Fruit fly (Drosophila melanogaster) whole organism, embryonic: Measurements from ENCODE around the gene CG13837.

Source experiments
- Ada2b ChIP-seq: fragments of 200-800 bp; sonication (Bioruptor generic); IDR thresholded peaks from 2 replicates; pipeline ENCODE4 v1.3.6; 2022; ENCODE audit warnings: missing biosample characterization, missing genetic modification characterization
- Atf-2 ChIP-seq: fragments of 200-800 bp; sonication (Bioruptor generic); optimal IDR thresholded peaks from 2 replicates; lab custom pipeline; 2016; ENCODE audit warnings: missing biosample characterization, missing genetic modification characterization
- Bgb ChIP-seq: fragments of 200-800 bp; sonication (Bioruptor generic); IDR thresholded peaks from 2 replicates; pipeline ENCODE4 v1.3.6; 2022; ENCODE audit warnings: missing biosample characterization, missing genetic modification characterization; ENCODE audit not compliant: partially characterized antibody
- CG10431 ChIP-seq: fragments of 200-800 bp; sonication (Bioruptor generic); optimal IDR thresholded peaks from 3 replicates; lab custom pipeline; 2018; ENCODE audit warnings: missing biosample characterization, mild to moderate bottlenecking, missing genetic modification characterization
- CG10565 ChIP-seq: fragments of 200-800 bp; sonication (Bioruptor generic); optimal IDR thresholded peaks from 3 replicates; lab custom pipeline; 2016; ENCODE audit warnings: missing biosample characterization, mild to moderate bottlenecking, missing genetic modification characterization
- CG12236 ChIP-seq: fragments of 200-800 bp; sonication (Bioruptor generic); optimal IDR thresholded peaks from 2 replicates; lab custom pipeline; 2016; ENCODE audit warnings: missing biosample characterization, missing genetic modification characterization
- CG14014 ChIP-seq: fragments of 200-800 bp; sonication (Bioruptor generic); IDR thresholded peaks from 2 replicates; pipeline ENCODE4 v1.3.6; 2022; ENCODE audit warnings: missing biosample characterization, missing genetic modification characterization
- CG34422 ChIP-seq: fragments of 200-800 bp; sonication (Bioruptor generic); IDR thresholded peaks from 3 replicates; pipeline ENCODE4 v1.3.6; 2022; ENCODE audit warnings: missing biosample characterization, missing genetic modification characterization
- CG4404 ChIP-seq: fragments of 200-800 bp; sonication (Bioruptor generic); IDR thresholded peaks from 2 replicates; pipeline ENCODE4 v1.3.6; 2022; ENCODE audit warnings: missing biosample characterization, missing genetic modification characterization
- CG5953 ChIP-seq: fragments of 200-800 bp; sonication (Bioruptor generic); IDR thresholded peaks from 2 replicates; pipeline ENCODE4 v1.3.6; 2022; ENCODE audit warnings: missing biosample characterization, missing genetic modification characterization
- CG6683 ChIP-seq: fragments of 200-800 bp; sonication (Bioruptor generic); optimal IDR thresholded peaks from 2 replicates; lab custom pipeline; 2017; ENCODE audit warnings: missing biosample characterization, mild to moderate bottlenecking, missing genetic modification characterization, missing genetic modification reagents
- CG6689 ChIP-seq: fragments of 200-800 bp; sonication (Bioruptor generic); IDR thresholded peaks from 2 replicates; pipeline ENCODE4 v1.3.6; 2022; ENCODE audit warnings: missing biosample characterization, missing genetic modification characterization
- CG7963 ChIP-seq: fragments of 200-800 bp; sonication (Bioruptor generic); IDR thresholded peaks from 3 replicates; pipeline ENCODE4 v1.3.6; 2022; ENCODE audit warnings: missing biosample characterization, missing genetic modification characterization; ENCODE audit not compliant: partially characterized antibody
- CG7987 ChIP-seq: fragments of 200-800 bp; sonication (Bioruptor generic); optimal IDR thresholded peaks from 2 replicates; lab custom pipeline; 2018; ENCODE audit warnings: missing biosample characterization, mild to moderate bottlenecking, missing genetic modification characterization, moderate library complexity
- CG8478 ChIP-seq: fragments of >200 bp; optimal IDR thresholded peaks from 2 replicates; lab custom pipeline; 2018
- CG9215 ChIP-seq: fragments of 200-800 bp; sonication (Bioruptor generic); IDR thresholded peaks from 2 replicates; pipeline ENCODE4 v1.3.6; 2022; ENCODE audit warnings: missing biosample characterization, missing genetic modification characterization
- CG9932 ChIP-seq: fragments of 200-800 bp; sonication (Bioruptor generic); IDR thresholded peaks from 2 replicates; pipeline ENCODE4 v1.3.6; 2022; ENCODE audit warnings: missing biosample characterization, missing genetic modification characterization
- CkIIα-i1 ChIP-seq: fragments of 200-800 bp; sonication (Bioruptor generic); IDR thresholded peaks from 2 replicates; pipeline ENCODE4 v1.3.6; 2022; ENCODE audit warnings: missing biosample characterization, missing genetic modification characterization
- Dbx ChIP-seq: fragments of 200-800 bp; sonication (Bioruptor generic); IDR thresholded peaks from 3 replicates; pipeline ENCODE4 v1.3.6; 2022; ENCODE audit warnings: missing biosample characterization, missing genetic modification characterization
- E2f1 ChIP-seq: fragments of 200-800 bp; sonication (Bioruptor generic); IDR thresholded peaks from 2 replicates; pipeline ENCODE4 v1.3.6; 2022; ENCODE audit warnings: missing biosample characterization, missing genetic modification characterization
- E2f2 ChIP-seq: fragments of 200-800 bp; sonication (Bioruptor generic); IDR thresholded peaks from 2 replicates; pipeline ENCODE4 v1.3.6; 2022; ENCODE audit warnings: missing biosample characterization, missing genetic modification characterization
- HmgZ ChIP-seq: fragments of 200-800 bp; sonication (Bioruptor generic); optimal IDR thresholded peaks from 2 replicates; lab custom pipeline; 2018; ENCODE audit warnings: missing biosample characterization, mild to moderate bottlenecking, missing genetic modification characterization
- MBD-R2 ChIP-seq: fragments of 200-800 bp; sonication (Bioruptor generic); IDR thresholded peaks from 2 replicates; pipeline ENCODE4 v1.3.6; 2022; ENCODE audit warnings: missing biosample characterization, missing genetic modification characterization
- Max ChIP-seq: fragments of 200-800 bp; sonication (Bioruptor generic); optimal IDR thresholded peaks from 2 replicates; lab custom pipeline; 2016; ENCODE audit warnings: missing biosample characterization, mild to moderate bottlenecking, missing genetic modification characterization
- Mes4 ChIP-seq: fragments of 200-800 bp; sonication (Bioruptor generic); optimal IDR thresholded peaks from 2 replicates; lab custom pipeline; 2016; ENCODE audit warnings: missing biosample characterization, missing genetic modification characterization
- Nf-YA ChIP-seq: fragments of 200-800 bp; sonication (Bioruptor generic); IDR thresholded peaks from 2 replicates; pipeline ENCODE4 v1.3.6; 2022; ENCODE audit warnings: missing biosample characterization, missing genetic modification characterization
- Rfx ChIP-seq: fragments of 200-800 bp; sonication (Bioruptor generic); IDR thresholded peaks from 2 replicates; pipeline ENCODE4 v1.3.6; 2022; ENCODE audit warnings: missing biosample characterization, missing genetic modification characterization
- Tbp ChIP-seq: fragments of >200 bp; optimal IDR thresholded peaks from 2 replicates; lab custom pipeline; 2018; ENCODE audit warnings: missing biosample characterization, missing genetic modification characterization
- Xrp1 ChIP-seq: fragments of 200-800 bp; sonication (Bioruptor generic); IDR thresholded peaks from 2 replicates; pipeline ENCODE4 v1.3.6; 2022; ENCODE audit warnings: missing biosample characterization, missing genetic modification characterization
- amos ChIP-seq: fragments of 200-800 bp; sonication (Bioruptor generic); IDR thresholded peaks from 2 replicates; pipeline ENCODE4 v1.3.6; 2022; ENCODE audit warnings: missing biosample characterization, missing genetic modification characterization; ENCODE audit not compliant: partially characterized antibody
- aop ChIP-seq: fragments of 200-800 bp; sonication (Bioruptor generic); IDR thresholded peaks from 2 replicates; pipeline ENCODE4 v1.3.6; 2022; ENCODE audit warnings: missing biosample characterization, missing genetic modification characterization
- ara ChIP-seq: fragments of 200-800 bp; sonication (Bioruptor generic); IDR thresholded peaks from 2 replicates; pipeline ENCODE4 v1.3.6; 2022; ENCODE audit warnings: missing biosample characterization, missing genetic modification characterization
- az2 ChIP-seq: fragments of 200-800 bp; sonication (Bioruptor generic); optimal IDR thresholded peaks from 3 replicates; lab custom pipeline; 2016; ENCODE audit warnings: missing biosample characterization, missing genetic modification characterization
- bigmax ChIP-seq: fragments of 200-800 bp; sonication (Bioruptor generic); optimal IDR thresholded peaks from 2 replicates; lab custom pipeline; 2018; ENCODE audit warnings: missing biosample characterization, mild to moderate bottlenecking, missing genetic modification characterization
- bowl ChIP-seq: fragments of 200-800 bp; sonication (Bioruptor generic); IDR thresholded peaks from 2 replicates; pipeline ENCODE4 v1.3.6; 2022; ENCODE audit warnings: missing biosample characterization, missing genetic modification characterization
- bsh ChIP-seq, 2 experiments: fragments of 200-800 bp; sonication (Bioruptor generic); optimal IDR thresholded peaks; 2 replicates each; lab custom pipeline; 2017 to 2018; ENCODE audit warnings: mild to moderate bottlenecking in 2 of 2, missing biosample characterization in 2 of 2, missing genetic modification characterization in 2 of 2, moderate library complexity in 1 of 2
- fd64A ChIP-seq: fragments of 200-800 bp; sonication (Bioruptor generic); optimal IDR thresholded peaks from 3 replicates; lab custom pipeline; 2018; ENCODE audit warnings: missing biosample characterization, mild to moderate bottlenecking, missing genetic modification characterization
- gsb ChIP-seq: fragments of 200-800 bp; sonication (Bioruptor generic); IDR thresholded peaks from 2 replicates; pipeline ENCODE4 v1.3.6; 2022; ENCODE audit warnings: missing biosample characterization, missing genetic modification characterization
- h ChIP-seq: fragments of >200 bp; optimal IDR thresholded peaks from 2 replicates; lab custom pipeline; 2017
- inv ChIP-seq: fragments of 200-800 bp; sonication (Bioruptor generic); IDR thresholded peaks from 2 replicates; pipeline ENCODE4 v1.3.6; 2022; ENCODE audit warnings: missing biosample characterization, missing genetic modification characterization; ENCODE audit not compliant: partially characterized antibody
- jigr1 ChIP-seq: fragments of 200-800 bp; sonication (Bioruptor generic); IDR thresholded peaks from 3 replicates; pipeline ENCODE4 v1.3.6; 2022; ENCODE audit warnings: missing biosample characterization, missing genetic modification characterization
- kni ChIP-seq: fragments of 200-800 bp; sonication (Bioruptor generic); optimal IDR thresholded peaks from 3 replicates; lab custom pipeline; 2017; ENCODE audit warnings: mild to moderate bottlenecking, missing biosample characterization, missing genetic modification reagents, missing genetic modification characterization
- maf-S ChIP-seq: fragments of 200-800 bp; sonication (Bioruptor generic); optimal IDR thresholded peaks from 2 replicates; lab custom pipeline; 2016; ENCODE audit warnings: missing biosample characterization, missing genetic modification characterization
- otp ChIP-seq: fragments of 200-800 bp; sonication (Bioruptor generic); IDR thresholded peaks from 3 replicates; pipeline ENCODE4, ENCODE4 v1.3.6; 2022; ENCODE audit warnings: missing biosample characterization, missing genetic modification characterization
- pnt ChIP-seq: fragments of 200-800 bp; sonication (Bioruptor generic); optimal IDR thresholded peaks from 3 replicates; lab custom pipeline; 2016; ENCODE audit warnings: missing biosample characterization, missing genetic modification characterization
- prd ChIP-seq, 3 experiments: fragments of >200 bp in 2 of 3; fragments of 200-800 bp in 1 of 3; sonication (Bioruptor generic) in 1 of 3; optimal IDR thresholded peaks in 2 of 3; IDR thresholded peaks in 1 of 3; 2 replicates in 2 of 3; 3 replicates in 1 of 3; pipeline versions ENCODE4 v1.3.6 to Lab custom; 2017 to 2022; ENCODE audit warnings: missing biosample characterization in 1 of 3, missing genetic modification characterization in 1 of 3
- seq ChIP-seq: fragments of 200-800 bp; sonication (Bioruptor generic); IDR thresholded peaks from 2 replicates; pipeline ENCODE4 v1.3.6; 2022; ENCODE audit warnings: missing biosample characterization, missing genetic modification characterization
- sisA ChIP-seq: fragments of 200-800 bp; sonication (Bioruptor generic); IDR thresholded peaks from 2 replicates; pipeline ENCODE4 v1.3.6; 2022; ENCODE audit warnings: missing biosample characterization, missing genetic modification characterization
- tup ChIP-seq: fragments of 200-800 bp; sonication (Bioruptor generic); optimal IDR thresholded peaks from 2 replicates; lab custom pipeline; 2016; ENCODE audit warnings: missing biosample characterization, mild to moderate bottlenecking, missing genetic modification characterization, moderate library complexity
- wdn ChIP-seq: fragments of 200-800 bp; sonication (Bioruptor generic); IDR thresholded peaks from 2 replicates; pipeline ENCODE4 v1.3.6; 2022; ENCODE audit warnings: missing biosample characterization, missing genetic modification characterization
- zen2 ChIP-seq: fragments of 200-800 bp; sonication (Bioruptor generic); IDR thresholded peaks from 3 replicates; pipeline ENCODE4 v1.3.6; 2022; ENCODE audit warnings: missing biosample characterization, missing genetic modification characterization; ENCODE audit not compliant: partially characterized antibody

The CG13837 gene

dm6 chr3R:23046529-23046943 is 2.7 kb downstream of the CG13837 start (continued):
- TF ChIP-seq seq (GFP tag; lab: Robert Waterston, UW) (peak; percentile 38), CG9215 (peak; percentile 61; the same call in 1 of the 2 replicates), CG6689 (0 out of 2 replicates have a peak, but pooled peaks have one; percentile 30), E2f1 (GFP tag; lab: Robert Waterston, UW) (peak; percentile 40; the same call in 1 of the 2 replicates), E2f2 (GFP tag; lab: Robert Waterston, UW) (peak; percentile 29; the same call in 1 of the 2 replicates), prd (optimal IDR thresholded peaks at IDR 0.05; lab: Kevin White, UChicago) (no peak), prd (GFP tag; IDR thresholded peaks at IDR 0.05; lab: Robert Waterston, UW) (peak; percentile 61; the same call in 2 of the 3 replicates), Rfx (GFP tag; lab: Robert Waterston, UW) (peak; percentile 81), wdn (peak; percentile 44; the same call in 1 of the 2 replicates), fd64A (GFP tag; lab: Kevin White, UChicago) (no peak), amos (no peak), jigr1 (GFP tag; lab: Robert Waterston, UW) (no peak), CG7963 (no peak), CG4404 (GFP tag; lab: Robert Waterston, UW) (peak; percentile 33; the same call in 1 of the 2 replicates), Dbx (peak; percentile 76), Bgb (GFP tag; lab: Robert Waterston, UW) (no peak), gsb (GFP tag; lab: Robert Waterston, UW) (peak; percentile 14; the same call in 1 of the 2 replicates), inv (GFP tag; lab: Robert Waterston, UW) (no peak), sisA (GFP tag; lab: Robert Waterston, UW) (peak; percentile 49; the same call in 1 of the 2 replicates), Nf-YA (GFP tag; lab: Robert Waterston, UW) (no peak), maf-S (GFP tag; lab: Kevin White, UChicago) (no peak), pnt (no peak), CG5953 (GFP tag; lab: Robert Waterston, UW) (0 out of 2 replicates have a peak, but pooled peaks have one; percentile 24), CkIIα-i1 (GFP tag; lab: Robert Waterston, UW) (no peak), CG7987 (GFP tag; lab: Kevin White, UChicago) (no peak), kni (GFP tag; lab: Kevin White, UChicago) (no peak), CG8478 (lab: Kevin White, UChicago) (no peak), Tbp (no peak), MBD-R2 (no peak), CG10565 (GFP tag; lab: Kevin White, UChicago) (no peak), bigmax (no peak), CG14014 (peak; percentile 65), Max (GFP tag; lab: Kevin White, UChicago) (no peak), CG12236 (GFP tag; lab: Kevin White, UChicago) (no peak), ara (GFP tag; lab: Robert Waterston, UW) (no peak), HmgZ (tag; lab: Kevin White, UChicago) (no peak), CG10431 (GFP tag; lab: Kevin White, UChicago) (no peak), Xrp1 (GFP tag; lab: Robert Waterston, UW) (peak; percentile 31; the same call in 1 of the 2 replicates), CG6683 (no peak), CG34422 (GFP tag; lab: Robert Waterston, UW) (peak; percentile 57; the same call in 1 of the 3 replicates), Ada2b (GFP tag; lab: Robert Waterston, UW) (peak; percentile 55; the same call in 1 of the 2 replicates), Atf-2 (GFP tag; lab: Kevin White, UChicago) (no peak), bowl (GFP tag; lab: Robert Waterston, UW) (no peak; the same call in 1 of the 2 replicates), az2 (no peak), h (lab: Kevin White, UChicago) (no peak), bsh (GFP tag; optimal IDR thresholded peaks at IDR 0.05; lab: Kevin White, UChicago) (peak in 1 of 2 experiments; percentile 41), tup (GFP tag; lab: Kevin White, UChicago) (no peak), aop (no peak), zen2 (GFP tag; lab: Robert Waterston, UW) (no peak), otp (GFP tag; lab: Robert Waterston, UW) (peak; percentile 37; the same call in 1 of the 3 replicates), CG9932 (GFP tag; lab: Robert Waterston, UW) (peak; percentile 88), Mes4 (GFP tag; lab: Kevin White, UChicago) (no peak)
